Fruit fly (Drosophila melanogaster) whole organism, larva: ENCODE data around the gene mRpL2.
A peak's percentile ranks its signal among the peaks of the same experiment; 100 is the strongest.
"Not testable (repeated sequence)": the region's sequence is repeated elsewhere in the genome, so short reads cannot be mapped to it uniquely, and the experiment has no call there.

Source experiments
- noc ChIP-seq: fragments of 200-800 bp; sonication (Bioruptor generic); optimal IDR thresholded peaks from 3 replicates; lab custom pipeline; 2019; ENCODE audit warnings: missing biosample characterization, mild to moderate bottlenecking, missing genetic modification characterization, moderate library complexity

Gene mRpL2

DNA sequence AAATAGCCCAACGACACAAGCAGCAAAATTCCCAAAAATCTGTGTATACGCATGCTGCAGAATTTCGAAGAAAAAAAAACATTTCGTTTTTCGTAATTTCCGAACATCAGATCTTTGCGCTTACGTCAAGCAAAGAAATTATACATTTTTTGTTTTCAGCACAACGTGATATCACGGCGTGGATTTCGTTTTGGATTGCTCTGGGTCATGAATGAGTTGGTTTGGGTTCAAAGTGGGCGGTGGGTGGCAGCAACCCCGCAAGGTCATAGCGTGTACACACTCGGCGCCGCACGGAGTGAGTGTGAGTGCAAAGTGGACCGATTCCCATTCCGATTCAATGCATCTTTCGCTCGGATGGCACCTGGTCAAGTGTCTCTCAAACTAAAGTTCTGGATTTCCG lies 4.2 kb downstream of the mRpL2 start:
- no peak for TF ChIP-seq noc (tag; lab: Kevin White, UChicago)

DNA sequence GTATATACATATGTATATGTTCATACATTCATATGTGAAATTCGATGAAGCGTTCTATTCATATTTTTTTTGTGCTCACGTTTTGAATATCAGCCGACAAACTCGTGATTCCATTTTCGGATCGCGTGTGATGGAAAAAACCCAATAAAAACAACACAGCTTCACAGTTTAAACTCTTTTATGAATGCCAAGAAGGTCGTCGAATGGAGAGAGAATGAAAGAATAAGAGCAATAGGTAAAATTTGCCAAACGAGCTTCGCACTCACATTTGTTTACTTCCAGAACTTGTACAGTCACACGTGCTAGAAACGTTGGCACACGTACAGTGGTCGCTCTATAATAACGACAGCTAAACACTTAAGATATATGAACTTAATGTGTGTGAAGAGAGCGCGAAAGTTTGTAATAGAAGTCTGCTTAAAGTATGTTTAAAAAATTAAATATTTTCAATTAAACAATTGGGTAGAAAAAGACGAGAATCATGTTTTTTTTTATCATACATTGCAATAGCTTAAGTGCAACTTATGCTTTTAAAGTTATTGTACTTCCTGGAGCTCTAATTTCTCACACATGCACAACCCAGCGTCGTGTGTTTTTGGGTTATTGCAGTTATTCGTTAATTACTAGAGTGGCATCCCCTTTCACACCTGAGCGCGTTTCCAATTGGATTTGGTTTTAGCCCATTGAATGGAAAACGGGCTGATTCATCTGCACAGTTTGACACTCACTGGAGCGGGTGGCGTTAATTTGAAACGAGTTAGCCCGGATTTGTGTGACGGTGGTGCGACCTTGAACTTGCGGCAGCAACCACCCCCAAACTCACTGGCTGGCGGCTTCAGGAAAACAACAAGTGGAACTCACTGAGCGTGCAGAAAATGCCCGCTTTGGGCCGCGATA lies 5.2 kb downstream of the mRpL2 start:
- TF ChIP-seq noc (tag; lab: Kevin White, UChicago) = peak; percentile 49

dm6 chr3L:11130535-11130934 lies 9.9 kb downstream of the mRpL2 start, which contains the start of gene nol:
TSS of gene nol (plus strand) at chr3L:11130835.
- TF ChIP-seq noc (tag; lab: Kevin White, UChicago) = no peak

- TF ChIP-seq noc (tag; lab: Kevin White, UChicago) = not testable (repeated sequence)
Measured at dm6 chr3L:11132055-11132454, 11.4 kb downstream of the mRpL2 start, which contains the start of gene CG32074. TSS of gene CG32074 (minus strand) at chr3L:11132322.

- not testable (repeated sequence) for TF ChIP-seq noc (tag; lab: Kevin White, UChicago)
Measured at dm6 chr3L:11134886-11135285, 14.2 kb downstream of the mRpL2 start, which contains the start of gene CG14143. TSS of gene CG14143 (plus strand) at chr3L:11134987.

DNA sequence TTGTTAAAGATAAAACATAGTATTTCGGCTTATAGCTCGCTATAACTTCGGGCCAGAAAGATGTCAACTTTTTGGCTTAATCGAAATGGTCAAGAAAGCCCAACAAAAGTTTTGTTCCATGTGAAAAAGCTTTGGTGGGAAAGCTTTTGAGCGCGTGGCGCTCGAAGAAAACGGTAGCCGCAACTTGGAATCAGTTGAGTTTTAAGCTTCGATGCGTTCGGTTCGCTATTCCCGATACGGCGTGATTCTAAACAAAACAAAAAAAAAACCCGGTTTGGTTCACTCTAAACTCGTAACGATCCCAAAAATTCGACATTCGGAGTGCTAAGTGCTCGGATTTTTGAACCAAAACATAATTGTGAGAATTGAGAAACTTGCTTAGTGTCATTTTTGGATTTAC lies 15.2 kb downstream of the mRpL2 start, which contains the start of gene IRSp53:
Gene IRSp53 (plus strand): TSS at position 204 of the 400 bp plus-strand sequence.
- TF ChIP-seq noc (tag; lab: Kevin White, UChicago) = no peak

- no peak for TF ChIP-seq noc (tag; lab: Kevin White, UChicago)
Measured at dm6 chr3L:11136349-11136748, 15.7 kb downstream of the mRpL2 start.

- TF ChIP-seq noc (tag; lab: Kevin White, UChicago) = no peak
Measured at dm6 chr3L:11138862-11139261, 18.2 kb downstream of the mRpL2 start.

- no peak for TF ChIP-seq noc (tag; lab: Kevin White, UChicago)
Measured at dm6 chr3L:11145065-11145464, 24.4 kb downstream of the mRpL2 start.

dm6 chr3L:11147675-11148074 lies 27.0 kb downstream of the mRpL2 start:
- no peak for TF ChIP-seq noc (tag; lab: Kevin White, UChicago)

DNA sequence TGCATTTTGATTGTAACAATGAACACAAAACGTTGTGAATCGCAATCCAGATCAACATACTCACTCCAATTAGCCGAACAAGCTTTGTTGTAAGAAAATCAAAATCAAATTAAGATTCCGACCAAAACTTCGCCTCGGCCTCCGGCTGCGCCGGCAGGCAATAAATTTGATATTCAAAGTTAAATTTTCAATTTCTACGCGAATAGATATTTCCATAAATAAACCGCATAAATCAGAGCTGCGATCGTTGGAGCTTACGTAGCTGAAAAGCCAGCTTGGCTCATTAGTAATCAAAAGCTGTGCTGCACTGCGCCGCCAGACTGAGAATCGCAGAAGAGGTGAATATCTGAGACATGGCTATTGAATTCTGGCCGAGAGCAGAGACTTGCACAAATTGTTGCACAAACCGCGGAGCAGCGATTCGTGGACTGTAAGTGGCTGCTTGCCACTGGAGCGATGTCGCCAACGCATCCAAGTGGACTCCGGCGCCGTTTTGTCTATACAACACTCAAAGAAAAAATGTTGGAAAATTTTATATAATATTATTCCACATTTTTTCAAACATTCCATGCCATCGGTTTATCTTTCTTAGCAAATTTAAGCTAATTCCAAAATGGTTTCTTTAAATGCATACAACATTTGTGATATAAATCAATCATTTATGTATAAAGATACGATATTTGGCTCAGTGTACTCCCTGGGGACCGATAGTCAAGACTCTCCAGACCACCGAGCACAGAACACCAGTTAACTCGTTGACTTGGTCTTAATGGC lies 28.0 kb downstream of the mRpL2 start:
- TF ChIP-seq noc (tag; lab: Kevin White, UChicago) = peak; percentile 38

DNA sequence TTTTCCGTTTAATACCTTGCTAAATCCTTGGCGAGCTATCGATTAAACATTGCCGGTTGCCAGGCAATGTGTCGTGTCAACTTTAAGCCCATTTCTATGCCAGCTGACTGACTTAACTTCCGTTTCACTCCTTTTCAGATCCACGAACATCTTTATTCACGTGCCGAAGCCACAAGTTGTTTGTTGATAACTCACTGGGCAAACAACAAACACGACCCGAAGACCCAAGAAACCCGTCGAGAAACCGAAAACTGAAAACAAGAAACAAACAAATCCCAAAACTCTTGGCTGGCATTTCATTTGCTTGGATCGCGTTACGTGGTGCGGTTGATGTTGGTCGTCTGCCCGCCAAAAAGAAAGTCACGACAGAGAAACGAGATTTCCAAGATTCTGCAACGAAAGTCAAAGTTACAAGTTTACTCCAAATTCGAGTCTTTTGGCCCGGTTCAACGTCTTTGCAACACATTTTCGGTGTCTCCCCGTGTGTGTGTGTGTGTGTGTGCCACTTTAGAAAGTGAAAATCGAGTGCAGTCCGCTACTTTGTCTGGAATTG lies 30.2 kb downstream of the mRpL2 start, which contains the start of gene CG6216:
Gene CG6216 (minus strand): TSS at position 51 of the 553 bp plus-strand sequence.
- TF ChIP-seq noc (tag; lab: Kevin White, UChicago) = no peak

DNA sequence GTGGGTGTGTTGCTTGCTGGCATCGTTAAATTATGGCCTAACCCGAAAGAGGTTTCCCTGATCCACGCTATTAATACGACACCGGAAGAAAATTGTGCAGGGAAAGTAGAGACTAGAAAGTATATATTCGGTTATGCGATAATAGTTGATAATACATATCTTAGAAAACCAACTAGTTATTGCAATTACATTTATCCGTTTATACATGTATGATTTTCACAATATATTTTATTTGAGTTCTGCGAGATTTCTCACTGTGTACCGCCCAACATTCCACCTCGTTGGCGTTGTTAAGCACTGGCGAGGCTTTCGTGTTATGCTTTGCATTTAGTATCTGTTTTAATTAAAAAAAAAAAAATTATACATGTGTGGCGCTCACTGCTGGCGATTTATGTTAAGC lies 34.7 kb downstream of the mRpL2 start:
- no peak for TF ChIP-seq noc (tag; lab: Kevin White, UChicago)

- no peak for TF ChIP-seq noc (tag; lab: Kevin White, UChicago)
Measured at dm6 chr3L:11164899-11165298, 44.3 kb downstream of the mRpL2 start, which contains the start of gene Alg10. TSS of gene Alg10 (plus strand) at chr3L:11164971.
